Worm (Caenorhabditis elegans): Measurements from ENCODE around the gene cutl-29.

Gene cutl-29

ce11 chrX:8273496-8273895 lies 2.7 kb upstream of the cutl-29 start:
- TF ChIP-seq sox-2 (GFP tag; IDR thresholded peaks at IDR 0.05), result no peak
- TF ChIP-seq gmeb-2 (tag; optimal IDR thresholded peaks at IDR 0.05), result no peak
- no peak for TF ChIP-seq unc-86 (tag; optimal IDR thresholded peaks at IDR 0.05)
- no peak for TF ChIP-seq ets-4 (tag; optimal IDR thresholded peaks at IDR 0.05)
- peak; percentile 28 for TF ChIP-seq ceh-31 (tag; optimal IDR thresholded peaks at IDR 0.05)
- no peak for TF ChIP-seq fax-1 (tag; optimal IDR thresholded peaks at IDR 0.05)
- TF ChIP-seq ceh-9 (tag; optimal IDR thresholded peaks at IDR 0.05), result no peak
- TF ChIP-seq hlh-30 (tag; optimal IDR thresholded peaks at IDR 0.05; ENCODE audit: insufficient read depth), result no peak
- peak; percentile 18 for TF ChIP-seq ref-2 (tag; optimal IDR thresholded peaks at IDR 0.05)
- no peak for TF ChIP-seq ceh-22 (tag; optimal IDR thresholded peaks at IDR 0.05)
- TF ChIP-seq tbx-2 (tag; optimal IDR thresholded peaks at IDR 0.05), result peak; percentile 15
- TF ChIP-seq ceh-2 (tag; optimal IDR thresholded peaks at IDR 0.05), result no peak
- no peak for TF ChIP-seq unc-55 (GFP tag; optimal IDR thresholded peaks at IDR 0.05)
- TF ChIP-seq ceh-34 (tag; optimal IDR thresholded peaks at IDR 0.05), result no peak

ce11 chrX:8268083-8268482 lies 2.7 kb downstream of the cutl-29 start:
- TF ChIP-seq ceh-31 (tag; optimal IDR thresholded peaks at IDR 0.05), result peak; percentile 14
- no peak for TF ChIP-seq ceh-6 (GFP tag; optimal IDR thresholded peaks at IDR 0.05)
- TF ChIP-seq nhr-11 (tag; optimal IDR thresholded peaks at IDR 0.05), result no peak
- TF ChIP-seq unc-42 (tag; optimal IDR thresholded peaks at IDR 0.05), result peak; percentile 54
- TF ChIP-seq tbx-7 (tag; optimal IDR thresholded peaks at IDR 0.05), result no peak
- no peak for TF ChIP-seq pag-3 (tag; optimal IDR thresholded peaks at IDR 0.05; ENCODE audit: borderline replicate concordance)

- TF ChIP-seq syd-9 (tag; optimal IDR thresholded peaks at IDR 0.05), result no peak
- TF ChIP-seq tbx-7 (tag; optimal IDR thresholded peaks at IDR 0.05), result no peak
- no peak for TF ChIP-seq ceh-19 (GFP tag; optimal IDR thresholded peaks at IDR 0.05)
- TF ChIP-seq ceh-24 (tag; optimal IDR thresholded peaks at IDR 0.05), result no peak
- TF ChIP-seq C38D4.7 (GFP tag; optimal IDR thresholded peaks at IDR 0.05), result no peak
- no peak for TF ChIP-seq unc-86 (tag; optimal IDR thresholded peaks at IDR 0.05)
- TF ChIP-seq K02D7.2 (tag; optimal IDR thresholded peaks at IDR 0.05), result no peak
- TF ChIP-seq ahr-1 (tag; optimal IDR thresholded peaks at IDR 0.05), result no peak
Measured at ce11 chrX:8262734-8263133, 8.1 kb downstream of the cutl-29 start.

ce11 chrX:8261125-8261684 lies 9.6 kb downstream of the cutl-29 start, which contains the start of gene M60.7:
M60.7 (minus strand) TSS chrX:8261175.
- no peak for TF ChIP-seq ceh-22 (tag; optimal IDR thresholded peaks at IDR 0.05)
- no peak for TF ChIP-seq nhr-232 (tag; optimal IDR thresholded peaks at IDR 0.05)
- TF ChIP-seq ets-4 (tag; optimal IDR thresholded peaks at IDR 0.05), result no peak
- TF ChIP-seq ref-2 (tag; optimal IDR thresholded peaks at IDR 0.05), result no peak
- TF ChIP-seq tbx-7 (tag; optimal IDR thresholded peaks at IDR 0.05), result no peak
- no peak for TF ChIP-seq K09A11.1 (tag; optimal IDR thresholded peaks at IDR 0.05; ENCODE audit: insufficient read depth)
- no peak for TF ChIP-seq ceh-9 (tag; optimal IDR thresholded peaks at IDR 0.05)

ce11 chrX:8257687-8258086 lies 13.1 kb downstream of the cutl-29 start:
- no peak for TF ChIP-seq fkh-10 (GFP tag; optimal IDR thresholded peaks at IDR 0.05)
- TF ChIP-seq zip-5 (tag; optimal IDR thresholded peaks at IDR 0.05), result no peak
- TF ChIP-seq tbx-2 (tag; optimal IDR thresholded peaks at IDR 0.05), result no peak
- no peak for TF ChIP-seq eyg-1 (tag; optimal IDR thresholded peaks at IDR 0.05)
- TF ChIP-seq ref-2 (tag; optimal IDR thresholded peaks at IDR 0.05), result no peak
- TF ChIP-seq odd-2 (tag; optimal IDR thresholded peaks at IDR 0.05), result no peak
- no peak for TF ChIP-seq pag-3 (tag; optimal IDR thresholded peaks at IDR 0.05; ENCODE audit: borderline replicate concordance)
- no peak for TF ChIP-seq unc-42 (tag; optimal IDR thresholded peaks at IDR 0.05)
- TF ChIP-seq pqm-1 (tag; optimal IDR thresholded peaks at IDR 0.05), result no peak
- TF ChIP-seq ceh-22 (tag; optimal IDR thresholded peaks at IDR 0.05), result no peak
- no peak for TF ChIP-seq C08G9.2 (tag; optimal IDR thresholded peaks at IDR 0.05)

Data from whole organism, late embryonic.